Worm (Caenorhabditis elegans): Measurements from ENCODE around the gene F41B5.1.
A peak's percentile ranks its signal among the peaks of the same experiment; 100 is the strongest.

- TF ChIP-seq ztf-6 (GFP tag; IDR thresholded peaks at IDR 0.05): no peak
- TF ChIP-seq zfh-2 (GFP tag; conservative IDR thresholded peaks at IDR 0.05): no peak
- TF ChIP-seq hmg-1.2 (GFP tag; IDR thresholded peaks at IDR 0.05): peak; percentile 23; the same call in 1 of the 2 replicates
- no peak for TF ChIP-seq atf-7 (tag; optimal IDR thresholded peaks at IDR 0.05)
- TF ChIP-seq ceh-91 (GFP tag; IDR thresholded peaks at IDR 0.05): no peak
Observed at ce11 chrV:2218803-2219202, 36.5 kb upstream of the F41B5.1 start, which contains the start of gene nhr-56.
